Fruit fly (Drosophila melanogaster): Measurements from ENCODE around the gene CG3402.

CG3402 gene

DNA sequence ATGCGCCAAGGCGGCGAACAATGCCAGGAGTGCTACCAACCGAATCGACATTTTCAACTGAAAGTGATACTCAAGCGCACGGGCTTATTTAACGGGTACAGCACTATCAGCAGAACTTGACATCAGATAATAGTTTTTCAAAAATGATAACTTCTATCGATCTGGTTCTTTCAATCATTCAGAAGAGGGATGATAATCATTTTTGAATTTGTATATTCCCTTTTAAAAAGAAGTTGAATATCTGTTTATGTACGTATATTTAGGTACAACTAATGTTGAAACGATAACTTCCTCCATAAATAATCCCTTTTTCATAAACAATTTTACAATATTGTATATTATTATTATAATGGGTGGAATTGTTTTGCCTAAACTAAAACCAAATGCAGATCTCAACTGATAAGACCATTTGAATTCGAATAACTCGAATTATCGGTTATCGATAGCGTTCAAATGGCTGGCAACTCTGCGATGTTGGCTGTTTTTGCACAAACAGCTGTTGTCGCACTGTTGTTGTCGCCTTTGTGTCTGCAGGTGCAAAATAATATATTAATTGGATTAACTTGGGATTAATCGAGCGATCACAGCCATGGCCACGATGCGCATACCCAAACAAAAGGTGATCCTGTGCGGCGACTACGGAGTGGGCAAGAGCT is 37.5 kb upstream of the CG3402 start, which contains the start of the genes CG32483 and RabX6 (continued):
- no peak for TF ChIP-seq CG15696 (tag; optimal IDR thresholded peaks at IDR 0.05)
- no peak for TF ChIP-seq CG6791 (GFP tag; IDR thresholded peaks at IDR 0.05; ENCODE audit: partially characterized antibody)
- TF ChIP-seq cwo (GFP tag; optimal IDR thresholded peaks at IDR 0.05): no peak
- no peak for TF ChIP-seq ro (GFP tag; IDR thresholded peaks at IDR 0.05)
- peak; percentile 42 for TF ChIP-seq MESR4 (GFP tag; optimal IDR thresholded peaks at IDR 0.05)
- no peak for TF ChIP-seq jumu (GFP tag; optimal IDR thresholded peaks at IDR 0.05)
- TF ChIP-seq Hsf (GFP tag; optimal IDR thresholded peaks at IDR 0.05): no peak
- no peak for TF ChIP-seq CG10366 (GFP tag; IDR thresholded peaks at IDR 0.05)
- TF ChIP-seq Dfd (GFP tag; optimal IDR thresholded peaks at IDR 0.05): no peak
- TF ChIP-seq vnd (GFP tag; IDR thresholded peaks at IDR 0.05; ENCODE audit: partially characterized antibody): no peak
- TF ChIP-seq PHDP (tag; optimal IDR thresholded peaks at IDR 0.05): no peak
- TF ChIP-seq CG2678 (tag; optimal IDR thresholded peaks at IDR 0.05): no peak
- peak; percentile 9 for TF ChIP-seq Sry-δ (GFP tag; optimal IDR thresholded peaks at IDR 0.05)
- no peak for TF ChIP-seq CG10979 (tag; optimal IDR thresholded peaks at IDR 0.05)
- no peak for TF ChIP-seq CG2712 (tag; optimal IDR thresholded peaks at IDR 0.05)
- no peak for TF ChIP-seq CG4730 (GFP tag; IDR thresholded peaks at IDR 0.05)
- no peak for TF ChIP-seq pita (GFP tag; optimal IDR thresholded peaks at IDR 0.05)
- TF ChIP-seq CG10267 (tag; optimal IDR thresholded peaks at IDR 0.05): peak; percentile 3
- TF ChIP-seq so (GFP tag; IDR thresholded peaks at IDR 0.05): no peak
- TF ChIP-seq Chrac-16 (GFP tag; optimal IDR thresholded peaks at IDR 0.05): no peak
- TF ChIP-seq E2f1 (GFP tag; IDR thresholded peaks at IDR 0.05): no peak
- no peak for TF ChIP-seq CG30403 (GFP tag; optimal IDR thresholded peaks at IDR 0.05)
- no peak for TF ChIP-seq CG14965 (GFP tag; optimal IDR thresholded peaks at IDR 0.05; ENCODE audit: borderline replicate concordance)
- TF ChIP-seq CG17359 (tag; optimal IDR thresholded peaks at IDR 0.05): no peak
- TF ChIP-seq da (GFP tag; optimal IDR thresholded peaks at IDR 0.05): no peak
- TF ChIP-seq crp (GFP tag; optimal IDR thresholded peaks at IDR 0.05): peak; percentile 65 to 93
- TF ChIP-seq CG4404 (GFP tag; IDR thresholded peaks at IDR 0.05): no peak
- TF ChIP-seq CG3163 (GFP tag; optimal IDR thresholded peaks at IDR 0.05): no peak
- no peak for TF ChIP-seq h (optimal IDR thresholded peaks at IDR 0.05)
- peak; percentile 98 for TF ChIP-seq grn (GFP tag; optimal IDR thresholded peaks at IDR 0.05)
- TF ChIP-seq Mes4 (GFP tag; optimal IDR thresholded peaks at IDR 0.05): no peak
- no peak for TF ChIP-seq wek (GFP tag; optimal IDR thresholded peaks at IDR 0.05)
- TF ChIP-seq Dll (GFP tag; IDR thresholded peaks at IDR 0.05; ENCODE audit: partially characterized antibody): peak; percentile 55; the same call in 2 of the 4 replicates
- TF ChIP-seq fd96Cb (tag; optimal IDR thresholded peaks at IDR 0.05): no peak
- no peak for TF ChIP-seq ci (GFP tag; IDR thresholded peaks at IDR 0.05)
- no peak for TF ChIP-seq trh (GFP tag; optimal IDR thresholded peaks at IDR 0.05)
- no peak for TF ChIP-seq dmrt99B (tag; optimal IDR thresholded peaks at IDR 0.05)
- no peak for TF ChIP-seq CG15011 (GFP tag; optimal IDR thresholded peaks at IDR 0.05)
- no peak for TF ChIP-seq inv (GFP tag; IDR thresholded peaks at IDR 0.05; ENCODE audit: partially characterized antibody)
- no peak for TF ChIP-seq CG34422 (GFP tag; IDR thresholded peaks at IDR 0.05)
- no peak for TF ChIP-seq CG6854 (GFP tag; optimal IDR thresholded peaks at IDR 0.05)
- TF ChIP-seq Tbp (GFP tag; optimal IDR thresholded peaks at IDR 0.05): no peak
- TF ChIP-seq Med (GFP tag): peak; percentile 5
- TF ChIP-seq shn (GFP tag; optimal IDR thresholded peaks at IDR 0.05): no peak
- TF ChIP-seq CG14710 (tag; optimal IDR thresholded peaks at IDR 0.05): peak; percentile 4
- no peak for TF ChIP-seq CG11723 (GFP tag; optimal IDR thresholded peaks at IDR 0.05)
- TF ChIP-seq CG8359 (GFP tag; optimal IDR thresholded peaks at IDR 0.05; ENCODE audit: borderline replicate concordance): no peak
- no peak for TF ChIP-seq bowl (GFP tag; IDR thresholded peaks at IDR 0.05)
- no peak for TF ChIP-seq onecut (GFP tag; IDR thresholded peaks at IDR 0.05)
- TF ChIP-seq Fer3 (tag; optimal IDR thresholded peaks at IDR 0.05): no peak

Data from whole organism, embryonic.